Worm (Caenorhabditis elegans) whole organism, L1 larva: Measurements from ENCODE around the gene srd-39.
A peak's percentile ranks its signal among the peaks of the same experiment; 100 is the strongest.

Experiments
- C34B4.2 ChIP-seq: sonication (generic microtip); optimal IDR thresholded peaks from 2 replicates; lab custom pipeline; 2017; ENCODE audit warnings: mild to moderate bottlenecking, missing genetic modification characterization, missing compliant biosample characterization
- Y116A8C.19 ChIP-seq: sonication (generic microtip); optimal IDR thresholded peaks from 2 replicates; lab custom pipeline; 2016; ENCODE audit warnings: missing compliant biosample characterization, missing genetic modification characterization, borderline replicate concordance
- aha-1 ChIP-seq: fragments of 150-350 bp; optimal IDR thresholded peaks from 2 replicates; lab custom pipeline; 2014; ENCODE audit warnings: missing biosample characterization, missing genetic modification characterization
- aly-2 ChIP-seq: fragments of 150-350 bp; optimal IDR thresholded peaks from 2 replicates; lab custom pipeline; 2014; ENCODE audit warnings: missing biosample characterization, missing genetic modification characterization
- ama-1 ChIP-seq: fragments of 150-350 bp; optimal IDR thresholded peaks from 2 replicates; lab custom pipeline; 2014
- ceh-8 ChIP-seq: fragments of 200-800 bp; sonication (Bioruptor generic); optimal IDR thresholded peaks from 2 replicates; lab custom pipeline; 2018; ENCODE audit warnings: mild to moderate bottlenecking, missing genetic modification characterization, moderate library complexity, missing compliant biosample characterization
- ceh-82 ChIP-seq, 3 experiments: fragments of 150-350 bp in 1 of 3; sonication (generic microtip) in 2 of 3; optimal IDR thresholded peaks; 2 replicates each; lab custom pipeline; 2014 to 2017; ENCODE audit warnings: missing biosample characterization in 3 of 3, missing genetic modification characterization in 3 of 3
- ces-1 ChIP-seq: fragments of 150-350 bp; optimal IDR thresholded peaks from 2 replicates; lab custom pipeline; 2014; ENCODE audit warnings: missing biosample characterization, missing genetic modification reagents, missing genetic modification characterization
- efl-1 ChIP-seq, 4 experiments: fragments of 150-350 bp; optimal IDR thresholded peaks in 3 of 4; peaks in 1 of 4; 1 replicate in 1 of 4; 2 replicates in 3 of 4; lab custom pipeline; 2014; ENCODE audit warnings: missing biosample characterization in 2 of 4, missing genetic modification characterization in 2 of 4, missing genetic modification reagents in 2 of 4
- efl-3 ChIP-seq: fragments of 200-800 bp; sonication (Bioruptor generic); optimal IDR thresholded peaks from 2 replicates; lab custom pipeline; 2018; ENCODE audit warnings: mild to moderate bottlenecking, missing genetic modification characterization, missing compliant biosample characterization
- egl-13 ChIP-seq: sonication (generic microtip); optimal IDR thresholded peaks from 2 replicates; lab custom pipeline; 2016; ENCODE audit warnings: missing genotype, missing genetic modification reagents, missing genetic modification characterization, missing compliant biosample characterization
- elt-2 ChIP-seq: sonication (generic microtip); optimal IDR thresholded peaks from 2 replicates; lab custom pipeline; 2016; ENCODE audit warnings: missing genetic modification characterization, mild to moderate bottlenecking, inconsistent platforms, missing compliant biosample characterization, missing genetic modification reagents
- fkh-10 ChIP-seq: sonication (generic microtip); optimal IDR thresholded peaks from 2 replicates; lab custom pipeline; 2017; ENCODE audit warnings: missing biosample characterization, missing genetic modification reagents, missing genetic modification characterization
- grh-1 ChIP-seq: fragments of 200-800 bp; sonication (Bioruptor generic); IDR thresholded peaks from 2 replicates; pipeline ENCODE4 v1.3.6; 2022; ENCODE audit warnings: missing genetic modification reagents, missing genetic modification characterization, missing compliant biosample characterization
- hlh-17 ChIP-seq: fragments of 200-800 bp; sonication (Bioruptor generic); optimal IDR thresholded peaks from 2 replicates; lab custom pipeline; 2018; ENCODE audit warnings: missing genetic modification characterization, mild to moderate bottlenecking, missing compliant biosample characterization, moderate library complexity, borderline replicate concordance
- irx-1 ChIP-seq: sonication (generic microtip); optimal IDR thresholded peaks from 2 replicates; lab custom pipeline; 2016; ENCODE audit warnings: missing genetic modification characterization, missing compliant biosample characterization
- isw-1 ChIP-seq: fragments of 200-800 bp; sonication (Bioruptor generic); IDR thresholded peaks from 2 replicates; pipeline ENCODE4 v1.3.6; 2022; ENCODE audit warnings: missing genetic modification characterization, missing compliant biosample characterization
- jun-1 ChIP-seq: fragments of 150-350 bp; optimal IDR thresholded peaks from 2 replicates; lab custom pipeline; 2014; ENCODE audit warnings: missing biosample characterization, missing genetic modification reagents, missing genetic modification characterization
- lin-14 ChIP-seq: fragments of 200-800 bp; sonication (Bioruptor generic); optimal IDR thresholded peaks from 2 replicates; lab custom pipeline; 2018; ENCODE audit warnings: mild to moderate bottlenecking, missing genetic modification characterization, moderate library complexity, missing compliant biosample characterization
- lin-15B ChIP-seq: fragments of 150-350 bp; sonication (generic microtip); optimal IDR thresholded peaks from 3 replicates; lab custom pipeline; 2014; ENCODE audit warnings: missing biosample characterization, missing genetic modification characterization
- lin-39 ChIP-seq: fragments of 150-350 bp; optimal IDR thresholded peaks from 2 replicates; lab custom pipeline; 2014; ENCODE audit warnings: missing biosample characterization, missing genetic modification reagents, missing genetic modification characterization
- lir-3 ChIP-seq: sonication (generic microtip); optimal IDR thresholded peaks from 2 replicates; lab custom pipeline; 2016; ENCODE audit warnings: mild to moderate bottlenecking, missing genetic modification characterization, moderate library complexity, missing compliant biosample characterization; ENCODE audit not compliant: poor library complexity
- lsy-2 ChIP-seq, 2 experiments: fragments of 150-350 bp; optimal IDR thresholded peaks; 2 replicates each; lab custom pipeline; 2014; ENCODE audit warnings: missing biosample characterization in 2 of 2, missing genetic modification characterization in 2 of 2
- mab-9 ChIP-seq: fragments of 200-800 bp; sonication (Bioruptor generic); IDR thresholded peaks from 2 replicates; pipeline ENCODE4 v1.3.6; 2022; ENCODE audit warnings: missing genetic modification reagents, missing genetic modification characterization, missing compliant biosample characterization
- mep-1 ChIP-seq: fragments of 150-350 bp; optimal IDR thresholded peaks from 2 replicates; lab custom pipeline; 2014; ENCODE audit warnings: missing biosample characterization, missing genetic modification characterization
- nhr-11 ChIP-seq: fragments of 150-350 bp; optimal IDR thresholded peaks from 2 replicates; lab custom pipeline; 2014; ENCODE audit warnings: missing biosample characterization, missing genetic modification characterization
- nhr-20 ChIP-seq: sonication (generic microtip); optimal IDR thresholded peaks from 2 replicates; lab custom pipeline; 2016; ENCODE audit warnings: mild to moderate bottlenecking, missing genetic modification characterization, missing compliant biosample characterization
- nhr-237 ChIP-seq: fragments of 150-350 bp; optimal IDR thresholded peaks from 2 replicates; lab custom pipeline; 2014; ENCODE audit warnings: missing biosample characterization, missing genetic modification characterization
- nhr-28 ChIP-seq: fragments of 150-350 bp; optimal IDR thresholded peaks from 2 replicates; lab custom pipeline; 2014; ENCODE audit warnings: missing biosample characterization, missing genetic modification characterization
- nhr-71 ChIP-seq: sonication (generic microtip); optimal IDR thresholded peaks from 2 replicates; lab custom pipeline; 2016; ENCODE audit warnings: mild to moderate bottlenecking, missing genetic modification characterization, moderate library complexity, missing compliant biosample characterization
- nhr-76 ChIP-seq: sonication (generic microtip); optimal IDR thresholded peaks from 2 replicates; lab custom pipeline; 2017; ENCODE audit warnings: missing biosample characterization, missing genetic modification characterization
- nhr-85 ChIP-seq: sonication (generic microtip); peaks from one replicate; lab custom pipeline; 2016; ENCODE audit warnings: missing genetic modification characterization, inconsistent platforms, missing compliant biosample characterization
- nhr-90 ChIP-seq: sonication (generic microtip); optimal IDR thresholded peaks from 2 replicates; lab custom pipeline; 2016; ENCODE audit warnings: mild to moderate bottlenecking, missing genetic modification characterization, missing compliant biosample characterization; ENCODE audit not compliant: poor library complexity
- pag-3 ChIP-seq: sonication (generic microtip); optimal IDR thresholded peaks from 2 replicates; lab custom pipeline; 2017; ENCODE audit warnings: missing genetic modification characterization, mild to moderate bottlenecking, missing compliant biosample characterization, antibody characterized with exemption, borderline replicate concordance; ENCODE audit not compliant: insufficient read depth
- snu-23 ChIP-seq: sonication (generic microtip); optimal IDR thresholded peaks from 2 replicates; lab custom pipeline; 2016; ENCODE audit warnings: missing genetic modification characterization, missing compliant biosample characterization
- sup-37 ChIP-seq: fragments of 200-800 bp; sonication (Bioruptor generic); optimal IDR thresholded peaks from 2 replicates; lab custom pipeline; 2018; ENCODE audit warnings: mild to moderate bottlenecking, missing genetic modification characterization, missing compliant biosample characterization
- swsn-7 ChIP-seq: sonication (generic microtip); optimal IDR thresholded peaks from 2 replicates; lab custom pipeline; 2016; ENCODE audit warnings: missing genetic modification characterization, missing compliant biosample characterization
- tbx-2 ChIP-seq: sonication (generic microtip); optimal IDR thresholded peaks from 2 replicates; lab custom pipeline; 2016; ENCODE audit warnings: missing genetic modification characterization, missing compliant biosample characterization
- unc-30 ChIP-seq: sonication (generic microtip); optimal IDR thresholded peaks from 2 replicates; lab custom pipeline; 2017; ENCODE audit warnings: missing biosample characterization, missing genetic modification characterization
- unc-62 ChIP-seq: fragments of 150-350 bp; optimal IDR thresholded peaks from 2 replicates; lab custom pipeline; 2014; ENCODE audit warnings: missing biosample characterization, missing genetic modification reagents, missing genetic modification characterization
- xbp-1 ChIP-seq: sonication (generic microtip); optimal IDR thresholded peaks from 2 replicates; lab custom pipeline; 2016; ENCODE audit warnings: missing genetic modification characterization, missing compliant biosample characterization
- zag-1 ChIP-seq: fragments of 150-350 bp; optimal IDR thresholded peaks from 2 replicates; lab custom pipeline; 2014; ENCODE audit warnings: missing biosample characterization, missing genetic modification characterization
- ztf-11 ChIP-seq, 2 experiments: sonication (generic microtip); optimal IDR thresholded peaks; 2 replicates each; lab custom pipeline; 2016 to 2017; ENCODE audit warnings: missing genetic modification characterization in 2 of 2, missing biosample characterization in 1 of 2, missing compliant biosample characterization in 1 of 2

Gene srd-39

ce11 chrX:13303357-13303756 is 3.0 kb upstream of the srd-39 start, which contains the start of gene srd-42:
Gene srd-42, minus strand, starts transcription at chrX:13303457.
- TF ChIP-seq efl-3 (GFP tag; lab: Kevin White, UChicago) (no peak), ceh-8 (GFP tag; lab: Kevin White, UChicago) (peak; percentile 69)

- TF ChIP-seq grh-1 (GFP tag; lab: Robert Waterston, UW) (no peak), ztf-11 (tag; optimal IDR thresholded peaks at IDR 0.05; lab: Kevin White, UChicago) (no peak), snu-23 (no peak), nhr-71 (tag; lab: Kevin White, UChicago) (no peak), egl-13 (tag; lab: Kevin White, UChicago) (no peak), lin-15B (tag; lab: Kevin White, UChicago) (no peak), lir-3 (tag; lab: Kevin White, UChicago) (no peak), fkh-10 (GFP tag; lab: Kevin White, UChicago) (no peak), unc-62 (GFP tag; lab: Kevin White, UChicago) (no peak), mep-1 (no peak), elt-2 (tag; lab: Kevin White, UChicago) (no peak), hlh-17 (GFP tag; lab: Kevin White, UChicago) (no peak), efl-1 (optimal IDR thresholded peaks at IDR 0.05; lab: Kevin White, UChicago) (no peak), efl-1 (GFP tag; optimal IDR thresholded peaks at IDR 0.05 in 1 of 2; lab: Kevin White, UChicago) (no peak), lsy-2 (tag; optimal IDR thresholded peaks at IDR 0.05; lab: Kevin White, UChicago) (no peak), nhr-28 (tag; lab: Kevin White, UChicago) (no peak), nhr-76 (tag; lab: Kevin White, UChicago) (no peak)
Observed at ce11 chrX:13294669-13295068, 5.7 kb downstream of the srd-39 start, which contains the start of gene srd-36. Gene srd-36, minus strand, starts transcription at chrX:13294769.

- no peak for TF ChIP-seq xbp-1 (tag; lab: Kevin White, UChicago)
- no peak for TF ChIP-seq ces-1
- no peak for TF ChIP-seq pag-3
- TF ChIP-seq unc-30 (tag; lab: Kevin White, UChicago), result no peak
- TF ChIP-seq swsn-7 (tag; lab: Kevin White, UChicago), result no peak
- no peak for TF ChIP-seq nhr-85 (tag; lab: Kevin White, UChicago)
- no peak for TF ChIP-seq sup-37 (GFP tag; lab: Kevin White, UChicago)
- no peak for TF ChIP-seq egl-13 (tag; lab: Kevin White, UChicago)
- no peak for TF ChIP-seq nhr-20 (tag; lab: Kevin White, UChicago)
- TF ChIP-seq irx-1 (tag; lab: Kevin White, UChicago), result no peak
- TF ChIP-seq lir-3 (tag; lab: Kevin White, UChicago), result no peak
- no peak for TF ChIP-seq ceh-82 (tag; optimal IDR thresholded peaks at IDR 0.05; lab: Kevin White, UChicago)
- no peak for TF ChIP-seq ama-1
- no peak for TF ChIP-seq lin-14 (GFP tag; lab: Kevin White, UChicago)
- TF ChIP-seq tbx-2 (tag; lab: Kevin White, UChicago), result no peak
- no peak for TF ChIP-seq nhr-76 (tag; lab: Kevin White, UChicago)
- TF ChIP-seq nhr-90 (tag; lab: Kevin White, UChicago), result no peak
- no peak for TF ChIP-seq zag-1 (tag; lab: Kevin White, UChicago)
Observed at ce11 chrX:13293023-13293422, 7.4 kb downstream of the srd-39 start.

ce11 chrX:13291506-13291905 is 8.9 kb downstream of the srd-39 start, which contains the start of gene srd-38:
Gene srd-38, plus strand, starts transcription at chrX:13291806.
- TF ChIP-seq lin-39 (tag; lab: Kevin White, UChicago) (no peak), C34B4.2 (tag; lab: Kevin White, UChicago) (no peak), nhr-11 (tag; lab: Kevin White, UChicago) (no peak), isw-1 (no peak), zag-1 (tag; lab: Kevin White, UChicago) (no peak), mab-9 (GFP tag; lab: Robert Waterston, UW) (no peak), aly-2 (tag; lab: Kevin White, UChicago) (no peak), elt-2 (tag; lab: Kevin White, UChicago) (no peak), efl-3 (GFP tag; lab: Kevin White, UChicago) (no peak), nhr-85 (tag; lab: Kevin White, UChicago) (no peak), nhr-237 (tag; lab: Kevin White, UChicago) (no peak), snu-23 (no peak), lin-14 (GFP tag; lab: Kevin White, UChicago) (no peak), aha-1 (no peak), mep-1 (no peak), jun-1 (tag; lab: Kevin White, UChicago) (no peak), Y116A8C.19 (tag; lab: Kevin White, UChicago) (no peak), ztf-11 (tag; optimal IDR thresholded peaks at IDR 0.05; lab: Kevin White, UChicago) (no peak)
